Fruit fly (Drosophila melanogaster): Measurements from ENCODE around the gene Rcd2.

DNA sequence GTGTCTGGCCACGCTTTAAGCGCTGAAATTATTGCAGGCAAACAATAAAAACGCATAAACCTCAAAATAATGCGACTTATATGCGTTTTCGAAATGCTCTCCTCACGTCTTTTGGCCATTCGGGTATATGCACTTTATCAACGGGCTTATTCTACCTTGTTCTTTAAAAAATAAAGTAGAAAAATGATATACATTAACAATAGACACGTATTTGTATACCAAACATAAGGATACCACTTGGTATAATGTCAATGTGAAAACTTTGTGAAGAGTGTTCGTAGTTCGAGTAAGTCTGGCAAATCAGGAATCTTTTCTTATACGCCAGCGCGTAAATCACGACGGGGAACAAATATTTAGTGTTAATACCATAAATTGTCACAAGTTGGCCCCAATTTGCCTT is 16.2 kb upstream of the Rcd2 start:
- TF ChIP-seq psq (GFP tag; optimal IDR thresholded peaks at IDR 0.05), result peak; percentile 65
- peak; percentile 30 for TF ChIP-seq brk (GFP tag; optimal IDR thresholded peaks at IDR 0.05)
- peak; percentile 83 for TF ChIP-seq h (GFP tag; optimal IDR thresholded peaks at IDR 0.05)
- peak; percentile 91 for TF ChIP-seq HLH106 (tag; optimal IDR thresholded peaks at IDR 0.05)
- no peak for TF ChIP-seq pan (optimal IDR thresholded peaks at IDR 0.05)
- TF ChIP-seq br (GFP tag; optimal IDR thresholded peaks at IDR 0.05), result peak; percentile 84
- TF ChIP-seq usp (GFP tag; optimal IDR thresholded peaks at IDR 0.05), result no peak
- peak; percentile 77 for TF ChIP-seq fru (GFP tag; optimal IDR thresholded peaks at IDR 0.05)
- no peak for TF ChIP-seq jim (GFP tag; optimal IDR thresholded peaks at IDR 0.05)
- TF ChIP-seq sage (GFP tag; optimal IDR thresholded peaks at IDR 0.05), result peak; percentile 58
- TF ChIP-seq Hr83 (GFP tag; optimal IDR thresholded peaks at IDR 0.05; ENCODE audit: poor library complexity, severe bottlenecking), result no peak
- TF ChIP-seq N (GFP tag; optimal IDR thresholded peaks at IDR 0.05), result no peak
- TF ChIP-seq dl (GFP tag; optimal IDR thresholded peaks at IDR 0.05; ENCODE audit: insufficient read depth in 1 of 2, partially characterized antibody in 2 of 2), result no peak
- no peak for TF ChIP-seq lola (GFP tag; optimal IDR thresholded peaks at IDR 0.05)
